Fruit fly (Drosophila melanogaster) whole organism, embryonic: ENCODE results near the gene CG15461.
A peak's percentile ranks its signal among the peaks of the same experiment; 100 is the strongest.
"Not testable (repeated sequence)": the region's sequence is repeated elsewhere in the genome, so short reads cannot be mapped to it uniquely, and the experiment has no call there.

Experiments used
- CG12299 ChIP-seq: fragments of 200-800 bp; sonication (Bioruptor generic); optimal IDR thresholded peaks from 2 replicates; lab custom pipeline; 2018; ENCODE audit warnings: missing biosample characterization, mild to moderate bottlenecking, missing genetic modification characterization
- CG15269 ChIP-seq: fragments of 200-800 bp; sonication (Bioruptor generic); optimal IDR thresholded peaks from 2 replicates; lab custom pipeline; 2018; ENCODE audit warnings: missing biosample characterization, mild to moderate bottlenecking, missing genetic modification characterization, moderate library complexity
- Doc2 ChIP-seq: fragments of 200-800 bp; sonication (Bioruptor generic); IDR thresholded peaks from 2 replicates; pipeline ENCODE4 v1.3.6; 2022; ENCODE audit warnings: missing biosample characterization, missing genetic modification characterization
- MESR4 ChIP-seq: fragments of 200-800 bp; sonication (Bioruptor generic); optimal IDR thresholded peaks from 2 replicates; lab custom pipeline; 2018; ENCODE audit warnings: missing biosample characterization, mild to moderate bottlenecking, missing genetic modification characterization, moderate library complexity
- Nf-YB ChIP-seq: fragments of 200-800 bp; sonication (Bioruptor generic); optimal IDR thresholded peaks from 3 replicates; lab custom pipeline; 2019; ENCODE audit warnings: missing biosample characterization, mild to moderate bottlenecking, missing genetic modification characterization, moderate library complexity
- Nf-YC ChIP-seq: fragments of 200-800 bp; optimal IDR thresholded peaks from 3 replicates; lab custom pipeline; 2019; ENCODE audit warnings: missing biosample characterization, mild to moderate bottlenecking, missing genetic modification characterization, moderate library complexity
- bsh ChIP-seq, 2 experiments: fragments of 200-800 bp; sonication (Bioruptor generic); optimal IDR thresholded peaks; 2 replicates each; lab custom pipeline; 2017 to 2018; ENCODE audit warnings: mild to moderate bottlenecking in 2 of 2, missing biosample characterization in 2 of 2, missing genetic modification characterization in 2 of 2, moderate library complexity in 1 of 2
- cg ChIP-seq: fragments of 200-800 bp; sonication (Bioruptor generic); optimal IDR thresholded peaks from 3 replicates; lab custom pipeline; 2019; ENCODE audit warnings: missing biosample characterization, mild to moderate bottlenecking, missing genetic modification characterization, moderate library complexity
- ewg ChIP-seq: fragments of 200-800 bp; sonication (Bioruptor generic); optimal IDR thresholded peaks from 3 replicates; lab custom pipeline; 2017; ENCODE audit warnings: mild to moderate bottlenecking, missing biosample characterization, missing genetic modification reagents, missing genetic modification characterization
- nerfin-1 ChIP-seq: fragments of 200-800 bp; sonication (Bioruptor generic); optimal IDR thresholded peaks from 3 replicates; lab custom pipeline; 2019; ENCODE audit warnings: missing biosample characterization, mild to moderate bottlenecking, missing genetic modification characterization, moderate library complexity
- pita ChIP-seq: fragments of 200-800 bp; sonication (Bioruptor generic); optimal IDR thresholded peaks from 2 replicates; lab custom pipeline; 2017; ENCODE audit warnings: missing biosample characterization, mild to moderate bottlenecking, missing genetic modification characterization

CG15461 gene

dm6 chrX:20527331-20527730 lies 41.4 kb downstream of the CG15461 start, which contains the start of gene CG42579:
Gene CG42579, plus strand, starts transcription at chrX:20527631.
- TF ChIP-seq bsh (GFP tag; optimal IDR thresholded peaks at IDR 0.05; lab: Kevin White, UChicago); pita (GFP tag; lab: Kevin White, UChicago); CG12299 (tag; lab: Kevin White, UChicago): not testable (repeated sequence)
- TF ChIP-seq, all 482 proteins: peak for 0; not testable (repeated sequence) for 482

- TF ChIP-seq MESR4 (GFP tag; lab: Kevin White, UChicago) (no peak), Nf-YB (GFP tag; lab: Kevin White, UChicago) (peak; percentile 92), CG15269 (tag; lab: Kevin White, UChicago) (no peak), nerfin-1 (tag; lab: Kevin White, UChicago) (peak; percentile 9), Doc2 (no peak), ewg (GFP tag; lab: Kevin White, UChicago) (peak; percentile 11), cg (GFP tag; lab: Kevin White, UChicago) (peak; percentile 67), Nf-YC (peak; percentile 94)
Observed at dm6 chrX:20536112-20536511, 50.1 kb downstream of the CG15461 start.
